Fruit fly (Drosophila melanogaster) whole organism, embryonic: ENCODE measurements around the gene CG31287.
A peak's percentile ranks its signal among the peaks of the same experiment; 100 is the strongest.

Experiments
- Aef1 ChIP-seq: fragments of 200-800 bp; sonication (Bioruptor generic); IDR thresholded peaks from 3 replicates; pipeline ENCODE4 v1.3.6; 2022; ENCODE audit warnings: missing biosample characterization, missing genetic modification characterization
- CG10366 ChIP-seq: fragments of 200-800 bp; sonication (Bioruptor generic); IDR thresholded peaks from 2 replicates; pipeline ENCODE4 v1.3.6; 2022; ENCODE audit warnings: missing biosample characterization, missing genetic modification characterization
- CG10543 ChIP-seq: fragments of 200-800 bp; sonication (Bioruptor generic); optimal IDR thresholded peaks from 3 replicates; lab custom pipeline; 2017; ENCODE audit warnings: missing biosample characterization, mild to moderate bottlenecking, missing genetic modification characterization, moderate library complexity
- CG12659 ChIP-seq: fragments of 200-800 bp; sonication (Bioruptor generic); optimal IDR thresholded peaks from 3 replicates; lab custom pipeline; 2017; ENCODE audit warnings: mild to moderate bottlenecking, missing biosample characterization, missing genetic modification reagents, missing genetic modification characterization
- CG13894 ChIP-seq: fragments of 200-800 bp; sonication (Bioruptor generic); optimal IDR thresholded peaks from 3 replicates; lab custom pipeline; 2018; ENCODE audit warnings: missing biosample characterization, mild to moderate bottlenecking, missing genetic modification characterization, moderate library complexity
- CG15514 ChIP-seq: fragments of 200-800 bp; sonication (Bioruptor generic); optimal IDR thresholded peaks from 3 replicates; lab custom pipeline; 2017; ENCODE audit warnings: missing biosample characterization, missing genetic modification characterization, mild to moderate bottlenecking, moderate library complexity, missing genetic modification reagents
- CG18599 ChIP-seq: fragments of 200-800 bp; sonication (Bioruptor generic); optimal IDR thresholded peaks from 3 replicates; lab custom pipeline; 2017; ENCODE audit warnings: missing biosample characterization, missing genetic modification characterization, mild to moderate bottlenecking, moderate library complexity, missing genetic modification reagents
- CG30020 ChIP-seq: fragments of 200-800 bp; optimal IDR thresholded peaks from 2 replicates; lab custom pipeline; 2019; ENCODE audit warnings: missing biosample characterization, mild to moderate bottlenecking, missing genetic modification characterization, moderate library complexity
- CG3065 ChIP-seq: fragments of 200-800 bp; sonication (Bioruptor generic); optimal IDR thresholded peaks from 2 replicates; lab custom pipeline; 2016; ENCODE audit warnings: missing biosample characterization, missing genetic modification characterization
- CG31388 ChIP-seq: fragments of 200-800 bp; sonication (Bioruptor generic); optimal IDR thresholded peaks from 2 replicates; lab custom pipeline; 2016; ENCODE audit warnings: missing biosample characterization, missing genetic modification characterization
- CG3281 ChIP-seq: fragments of 200-800 bp; sonication (Bioruptor generic); optimal IDR thresholded peaks from 3 replicates; lab custom pipeline; 2017; ENCODE audit warnings: missing biosample characterization, mild to moderate bottlenecking, missing genetic modification characterization
- CG33213 ChIP-seq: fragments of 200-800 bp; sonication (Bioruptor generic); optimal IDR thresholded peaks from 3 replicates; lab custom pipeline; 2016; ENCODE audit warnings: missing biosample characterization, missing genetic modification characterization
- CG33557 ChIP-seq: fragments of 200-800 bp; sonication (Bioruptor generic); optimal IDR thresholded peaks from 2 replicates; lab custom pipeline; 2019; ENCODE audit warnings: missing biosample characterization, mild to moderate bottlenecking, missing genetic modification characterization, moderate library complexity
- CG4282 ChIP-seq: fragments of 200-800 bp; sonication (Bioruptor generic); optimal IDR thresholded peaks from 2 replicates; lab custom pipeline; 2016; ENCODE audit warnings: missing biosample characterization, missing genetic modification characterization
- CG4360 ChIP-seq: fragments of 200-800 bp; sonication (Bioruptor generic); IDR thresholded peaks from 2 replicates; pipeline ENCODE4 v1.3.6; 2022; ENCODE audit warnings: missing biosample characterization, missing genetic modification characterization
- CG4617 ChIP-seq: fragments of 200-800 bp; sonication (Bioruptor generic); optimal IDR thresholded peaks from 3 replicates; lab custom pipeline; 2016; ENCODE audit warnings: missing biosample characterization, missing genetic modification characterization, borderline replicate concordance
- CG6654 ChIP-seq: fragments of 200-800 bp; sonication (Bioruptor generic); optimal IDR thresholded peaks from 2 replicates; lab custom pipeline; 2017; ENCODE audit warnings: missing biosample characterization, mild to moderate bottlenecking, missing genetic modification characterization
- CG7372 ChIP-seq: fragments of 200-800 bp; sonication (Bioruptor generic); IDR thresholded peaks from 2 replicates; pipeline ENCODE4 v1.3.6; 2022; ENCODE audit warnings: missing biosample characterization, missing genetic modification characterization
- CG8290 ChIP-seq, 3 experiments: fragments of 200-800 bp; sonication (Bioruptor generic); optimal IDR thresholded peaks; 2 replicates each; lab custom pipeline; 2016 to 2019; ENCODE audit warnings: missing biosample characterization in 3 of 3, missing genetic modification characterization in 3 of 3, mild to moderate bottlenecking in 2 of 3, moderate library complexity in 1 of 3
- Deaf1 ChIP-seq: fragments of 200-800 bp; optimal IDR thresholded peaks from 3 replicates; lab custom pipeline; 2019; ENCODE audit warnings: missing biosample characterization, mild to moderate bottlenecking, missing genetic modification characterization, moderate library complexity
- Dref ChIP-seq: fragments of 200-800 bp; sonication (Bioruptor generic); IDR thresholded peaks from 2 replicates; pipeline ENCODE4 v1.3.6; 2022; ENCODE audit warnings: missing biosample characterization, missing genetic modification characterization
- ERR ChIP-seq: fragments of 200-800 bp; sonication (Bioruptor generic); optimal IDR thresholded peaks from 2 replicates; lab custom pipeline; 2016; ENCODE audit warnings: missing biosample characterization, missing genetic modification characterization
- Fer1 ChIP-seq: fragments of 200-800 bp; sonication (Bioruptor generic); optimal IDR thresholded peaks from 2 replicates; lab custom pipeline; 2017; ENCODE audit warnings: missing biosample characterization, mild to moderate bottlenecking, missing genetic modification characterization
- HHEX ChIP-seq: fragments of 200-800 bp; sonication (Bioruptor generic); optimal IDR thresholded peaks from 3 replicates; lab custom pipeline; 2017; ENCODE audit warnings: missing biosample characterization, mild to moderate bottlenecking, missing genetic modification characterization, missing genetic modification reagents
- HLHmδ ChIP-seq: fragments of 200-800 bp; sonication (Bioruptor generic); optimal IDR thresholded peaks from 2 replicates; lab custom pipeline; 2018; ENCODE audit warnings: missing biosample characterization, mild to moderate bottlenecking, missing genetic modification characterization, moderate library complexity
- Hmx ChIP-seq: fragments of 200-800 bp; sonication (Bioruptor generic); optimal IDR thresholded peaks from 2 replicates; lab custom pipeline; 2016; ENCODE audit warnings: missing biosample characterization, missing genetic modification characterization
- Jarid2 ChIP-seq: fragments of 200-800 bp; sonication (Bioruptor generic); optimal IDR thresholded peaks from 3 replicates; lab custom pipeline; 2017; ENCODE audit warnings: mild to moderate bottlenecking, missing biosample characterization, missing genetic modification reagents, missing genetic modification characterization
- Max ChIP-seq: fragments of 200-800 bp; sonication (Bioruptor generic); optimal IDR thresholded peaks from 2 replicates; lab custom pipeline; 2016; ENCODE audit warnings: missing biosample characterization, mild to moderate bottlenecking, missing genetic modification characterization
- Med ChIP-seq: fragments of 200-800 bp; sonication (Bioruptor generic); peaks from one replicate; lab custom pipeline; 2016; ENCODE audit warnings: missing biosample characterization, missing genetic modification characterization, mild to moderate bottlenecking, inconsistent platforms, moderate library complexity
- Nf-YC ChIP-seq: fragments of 200-800 bp; optimal IDR thresholded peaks from 3 replicates; lab custom pipeline; 2019; ENCODE audit warnings: missing biosample characterization, mild to moderate bottlenecking, missing genetic modification characterization, moderate library complexity
- abd-A ChIP-seq: fragments of 200-800 bp; sonication (Bioruptor generic); optimal IDR thresholded peaks from 3 replicates; lab custom pipeline; 2019; ENCODE audit warnings: missing biosample characterization, mild to moderate bottlenecking, missing genetic modification characterization, moderate library complexity
- ara ChIP-seq: fragments of 200-800 bp; sonication (Bioruptor generic); IDR thresholded peaks from 2 replicates; pipeline ENCODE4 v1.3.6; 2022; ENCODE audit warnings: missing biosample characterization, missing genetic modification characterization
- cg ChIP-seq: fragments of 200-800 bp; sonication (Bioruptor generic); optimal IDR thresholded peaks from 3 replicates; lab custom pipeline; 2019; ENCODE audit warnings: missing biosample characterization, mild to moderate bottlenecking, missing genetic modification characterization, moderate library complexity
- da ChIP-seq: fragments of 200-800 bp; sonication (Bioruptor generic); optimal IDR thresholded peaks from 2 replicates; lab custom pipeline; 2016; ENCODE audit warnings: missing biosample characterization, missing genetic modification characterization
- eyg ChIP-seq: fragments of 200-800 bp; sonication (Bioruptor generic); optimal IDR thresholded peaks from 3 replicates; lab custom pipeline; 2016; ENCODE audit warnings: missing biosample characterization, missing genetic modification characterization
- her ChIP-seq: fragments of 200-800 bp; sonication (Bioruptor generic); optimal IDR thresholded peaks from 2 replicates; lab custom pipeline; 2016; ENCODE audit warnings: missing biosample characterization, missing genetic modification characterization
- insv ChIP-seq, 2 experiments: fragments of 200-800 bp; sonication (Bioruptor generic); optimal IDR thresholded peaks; 3 replicates each; lab custom pipeline; 2016 to 2018; ENCODE audit warnings: missing biosample characterization in 2 of 2, missing genetic modification characterization in 2 of 2
- lab ChIP-seq: fragments of 200-800 bp; sonication (Bioruptor generic); optimal IDR thresholded peaks from 3 replicates; lab custom pipeline; 2017; ENCODE audit warnings: missing biosample characterization, missing genetic modification characterization, mild to moderate bottlenecking, moderate library complexity, missing genetic modification reagents
- mirr ChIP-seq: fragments of 200-800 bp; sonication (Bioruptor generic); optimal IDR thresholded peaks from 3 replicates; lab custom pipeline; 2018; ENCODE audit warnings: missing biosample characterization, mild to moderate bottlenecking, missing genetic modification characterization
- onecut ChIP-seq: fragments of 200-800 bp; sonication (Bioruptor generic); IDR thresholded peaks from 2 replicates; pipeline ENCODE4 v1.3.6; 2022; ENCODE audit warnings: missing biosample characterization, missing genetic modification characterization
- pzg ChIP-seq: fragments of 200-800 bp; sonication (Bioruptor generic); optimal IDR thresholded peaks from 3 replicates; lab custom pipeline; 2018; ENCODE audit warnings: missing biosample characterization, mild to moderate bottlenecking, missing genetic modification characterization, moderate library complexity
- rib ChIP-seq: fragments of 200-800 bp; sonication (Bioruptor generic); IDR thresholded peaks from 2 replicates; pipeline ENCODE4 v1.3.6; 2022; ENCODE audit warnings: missing biosample characterization, missing genetic modification characterization
- sqz ChIP-seq: fragments of 200-800 bp; sonication (Bioruptor generic); optimal IDR thresholded peaks from 3 replicates; lab custom pipeline; 2018; ENCODE audit warnings: missing biosample characterization, mild to moderate bottlenecking, missing genetic modification characterization
- tll ChIP-seq, 2 experiments: fragments of 200-800 bp in 1 of 2; fragments of >200 bp in 1 of 2; sonication (Bioruptor generic) in 1 of 2; optimal IDR thresholded peaks; 2 replicates each; lab custom pipeline; 2017 to 2019; ENCODE audit warnings: missing biosample characterization in 2 of 2, missing genetic modification characterization in 2 of 2, mild to moderate bottlenecking in 1 of 2, moderate library complexity in 1 of 2
- zfh2 ChIP-seq: fragments of 200-800 bp; sonication (Bioruptor generic); optimal IDR thresholded peaks from 2 replicates; lab custom pipeline; 2016; ENCODE audit warnings: missing biosample characterization, missing genetic modification characterization

The CG31287 gene

DNA sequence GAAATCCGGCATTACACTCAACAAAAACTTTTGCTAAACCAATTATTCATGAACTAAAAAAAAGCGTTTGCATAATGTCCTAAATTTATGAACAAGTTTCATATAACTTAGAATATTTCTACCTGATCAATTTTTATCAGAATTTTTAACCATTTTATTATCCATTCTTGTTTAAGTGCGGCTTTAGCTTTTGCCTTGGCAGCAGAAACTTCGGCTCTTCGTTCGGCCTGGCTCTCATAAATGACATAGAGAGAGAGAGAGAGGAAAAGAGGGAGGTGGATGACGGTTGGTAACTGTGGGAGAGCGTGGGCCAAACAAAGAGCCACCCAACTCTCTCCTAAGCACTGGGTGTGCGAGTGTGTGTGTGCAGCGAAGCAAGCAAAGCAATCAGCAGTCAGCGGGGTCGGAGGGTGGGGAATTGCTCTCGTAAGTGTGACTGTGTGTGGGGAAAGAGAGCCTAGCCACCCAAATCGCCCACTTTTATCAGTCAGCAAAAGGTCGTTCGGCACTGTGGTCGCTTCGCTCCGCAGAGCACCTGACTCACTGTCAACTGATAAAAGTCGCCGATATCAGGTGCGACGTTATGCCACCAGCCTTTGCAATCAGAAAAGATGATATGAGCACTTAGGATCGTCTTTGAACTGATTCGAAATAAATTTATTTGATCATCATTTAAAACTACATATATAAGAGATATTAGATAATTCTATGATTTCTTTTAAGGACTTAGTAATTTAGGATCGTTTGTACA, 21.4 kb downstream of the CG31287 start (continued):
- TF ChIP-seq CG3065 (peak; percentile 81), cg (GFP tag; lab: Kevin White, UChicago) (peak; percentile 91), HLHmδ (peak; percentile 3), CG33557 (GFP tag; lab: Kevin White, UChicago) (peak; percentile 96), sqz (GFP tag; lab: Kevin White, UChicago) (peak; percentile 95), zfh2 (GFP tag; lab: Kevin White, UChicago) (peak; percentile 95), Aef1 (GFP tag; lab: Robert Waterston, UW) (no peak), CG7372 (GFP tag; lab: Robert Waterston, UW) (no peak), ERR (GFP tag; lab: Kevin White, UChicago) (peak; percentile 95), CG6654 (GFP tag; lab: Kevin White, UChicago) (peak; percentile 88), CG4360 (GFP tag; lab: Robert Waterston, UW) (no peak), CG31388 (GFP tag; lab: Kevin White, UChicago) (peak; percentile 94), rib (GFP tag; lab: Robert Waterston, UW) (no peak), CG33213 (peak; percentile 96), insv (GFP tag; optimal IDR thresholded peaks at IDR 0.05; lab: Kevin White, UChicago) (peak; percentile 49 to 66), ara (GFP tag; lab: Robert Waterston, UW) (no peak)
- TF ChIP-seq, all 482 proteins: peak for 312

dm6 chr3R:16225351-16225750, 22.2 kb downstream of the CG31287 start, which contains the start of gene tara:
Gene tara, plus strand, starts transcription at chr3R:16225651.
- TF ChIP-seq onecut (GFP tag; lab: Robert Waterston, UW) (0 out of 2 replicates have a peak, but pooled peaks have one; percentile 10), da (GFP tag; lab: Kevin White, UChicago) (no peak)

- TF ChIP-seq CG4617 (GFP tag; lab: Kevin White, UChicago) (no peak), mirr (peak; percentile 2), CG10366 (GFP tag; lab: Robert Waterston, UW) (no peak), HLHmδ (no peak), CG18599 (GFP tag; lab: Kevin White, UChicago) (peak; percentile 57), her (peak; percentile 30), abd-A (tag; lab: Kevin White, UChicago) (peak; percentile 64), CG8290 (GFP tag; optimal IDR thresholded peaks at IDR 0.05; lab: Kevin White, UChicago) (no peak), CG8290 (tag; optimal IDR thresholded peaks at IDR 0.05; lab: Kevin White, UChicago) (peak in 1 of 2 experiments; percentile 52), eyg (GFP tag; lab: Kevin White, UChicago) (no peak), Max (GFP tag; lab: Kevin White, UChicago) (no peak), Nf-YC (peak; percentile 6), Jarid2 (GFP tag; lab: Kevin White, UChicago) (peak; percentile 62), CG10543 (GFP tag; lab: Kevin White, UChicago) (peak; percentile 78), tll (GFP tag; optimal IDR thresholded peaks at IDR 0.05; lab: Kevin White, UChicago) (no peak), CG12659 (GFP tag; lab: Kevin White, UChicago) (no peak), CG4282 (GFP tag; lab: Kevin White, UChicago) (no peak), CG13894 (tag; lab: Kevin White, UChicago) (peak; percentile 73), CG15514 (GFP tag; lab: Kevin White, UChicago) (peak; percentile 60), CG3281 (GFP tag; lab: Kevin White, UChicago) (peak; percentile 0), CG30020 (no peak), Med (GFP tag; lab: Kevin White, UChicago) (peak; percentile 77), Dref (GFP tag; lab: Robert Waterston, UW) (no peak), lab (GFP tag; lab: Kevin White, UChicago) (peak; percentile 37), Fer1 (GFP tag; lab: Kevin White, UChicago) (peak; percentile 42), Deaf1 (tag; lab: Kevin White, UChicago) (peak; percentile 92), pzg (peak; percentile 32), Hmx (GFP tag; lab: Kevin White, UChicago) (no peak), HHEX (GFP tag; lab: Kevin White, UChicago) (peak; percentile 2)
Observed at dm6 chr3R:16225760-16226159, 22.6 kb downstream of the CG31287 start.
